Fruit fly (Drosophila melanogaster): Measurements from ENCODE around the gene Osi13.

- no peak for TF ChIP-seq klu (GFP tag; IDR thresholded peaks at IDR 0.05)
- no peak for TF ChIP-seq nom (GFP tag; optimal IDR thresholded peaks at IDR 0.05)
- no peak for TF ChIP-seq NK7.1 (GFP tag; optimal IDR thresholded peaks at IDR 0.05)
- TF ChIP-seq wek (GFP tag; optimal IDR thresholded peaks at IDR 0.05): no peak
- TF ChIP-seq CG13287 (GFP tag; IDR thresholded peaks at IDR 0.05; ENCODE audit: partially characterized antibody): no peak
- TF ChIP-seq Gug (GFP tag; IDR thresholded peaks at IDR 0.05): no peak
- TF ChIP-seq zen2 (GFP tag; IDR thresholded peaks at IDR 0.05; ENCODE audit: partially characterized antibody): no peak
- no peak for TF ChIP-seq CG32532 (GFP tag; IDR thresholded peaks at IDR 0.05)
- no peak for TF ChIP-seq Pdp1 (GFP tag; optimal IDR thresholded peaks at IDR 0.05)
- no peak for TF ChIP-seq CG1602 (GFP tag; optimal IDR thresholded peaks at IDR 0.05)
- TF ChIP-seq Rfx (GFP tag; IDR thresholded peaks at IDR 0.05): no peak
These were observed 38.7 kb upstream of the Osi13 start for dm6 chr3R:6252809-6253208.

All from whole organism, embryonic.